Worm (Caenorhabditis elegans) whole organism, L3 larva: ENCODE results near the gene clec-137.

ENCODE experiments used
- R02D3.7 ChIP-seq: fragments of 150-350 bp; optimal IDR thresholded peaks from 2 replicates; lab custom pipeline; 2014; ENCODE audit warnings: missing biosample characterization, missing genetic modification characterization
- aly-2 ChIP-seq: fragments of 150-350 bp; optimal IDR thresholded peaks from 2 replicates; lab custom pipeline; 2014; ENCODE audit warnings: missing biosample characterization, missing genetic modification characterization
- ceh-16 ChIP-seq: sonication (generic microtip); optimal IDR thresholded peaks from 2 replicates; lab custom pipeline; 2017; ENCODE audit warnings: missing biosample characterization, missing genetic modification characterization
- ceh-28 ChIP-seq: fragments of 150-350 bp; optimal IDR thresholded peaks from 2 replicates; lab custom pipeline; 2014; ENCODE audit warnings: missing biosample characterization, missing genetic modification reagents, missing genetic modification characterization
- ceh-82 ChIP-seq: fragments of 150-350 bp; optimal IDR thresholded peaks from 2 replicates; lab custom pipeline; 2014; ENCODE audit warnings: missing biosample characterization, missing genetic modification characterization
- ceh-9 ChIP-seq: sonication (generic microtip); optimal IDR thresholded peaks from 2 replicates; lab custom pipeline; 2018; ENCODE audit warnings: missing biosample characterization, missing genetic modification characterization
- egl-5 ChIP-seq: fragments of 150-350 bp; optimal IDR thresholded peaks from 2 replicates; lab custom pipeline; 2017; ENCODE audit warnings: missing biosample characterization, missing genetic modification reagents, missing genetic modification characterization, inconsistent platforms
- elt-1 ChIP-seq: fragments of 150-350 bp; optimal IDR thresholded peaks from 2 replicates; lab custom pipeline; 2014; ENCODE audit warnings: missing biosample characterization, missing genetic modification characterization
- elt-3 ChIP-seq, 3 experiments: fragments of 150-350 bp in 1 of 3; sonication (generic microtip) in 2 of 3; optimal IDR thresholded peaks; 2 replicates in 2 of 3; 4 replicates in 1 of 3; lab custom pipeline; 2014 to 2017; ENCODE audit warnings: missing biosample characterization in 3 of 3, missing genetic modification characterization in 3 of 3
- fkh-10 ChIP-seq: sonication (generic microtip); optimal IDR thresholded peaks from 2 replicates; lab custom pipeline; 2017; ENCODE audit warnings: missing biosample characterization, missing genetic modification reagents, missing genetic modification characterization
- fkh-2 ChIP-seq: fragments of 150-350 bp; optimal IDR thresholded peaks from 2 replicates; lab custom pipeline; 2014; ENCODE audit warnings: missing biosample characterization, missing genetic modification reagents, missing genetic modification characterization
- fos-1 ChIP-seq: fragments of 150-350 bp; optimal IDR thresholded peaks from 2 replicates; lab custom pipeline; 2014; ENCODE audit warnings: missing biosample characterization, missing genetic modification characterization
- hmg-11 ChIP-seq: sonication (generic microtip); optimal IDR thresholded peaks from 2 replicates; lab custom pipeline; 2016; ENCODE audit warnings: missing genetic modification characterization, missing compliant biosample characterization
- lin-15B ChIP-seq: fragments of 150-350 bp; optimal IDR thresholded peaks from 2 replicates; lab custom pipeline; 2014; ENCODE audit warnings: missing biosample characterization, missing genetic modification characterization
- lin-39 ChIP-seq: fragments of 150-350 bp; optimal IDR thresholded peaks from 2 replicates; lab custom pipeline; 2018; ENCODE audit warnings: missing biosample characterization, missing genetic modification reagents, missing genetic modification characterization
- mdl-1 ChIP-seq: fragments of 150-350 bp; optimal IDR thresholded peaks from 2 replicates; lab custom pipeline; 2014; ENCODE audit warnings: missing biosample characterization, missing genetic modification characterization
- mml-1 ChIP-seq: fragments of 150-350 bp; sonication (generic microtip); optimal IDR thresholded peaks from 3 replicates; lab custom pipeline; 2014; ENCODE audit warnings: missing biosample characterization, missing genetic modification characterization
- nfya-1 ChIP-seq: sonication (generic microtip); optimal IDR thresholded peaks from 2 replicates; lab custom pipeline; 2017; ENCODE audit warnings: missing genetic modification characterization, mild to moderate bottlenecking, missing compliant biosample characterization, antibody characterized with exemption, moderate library complexity; ENCODE audit not compliant: insufficient read depth
- nhr-11 ChIP-seq: fragments of 150-350 bp; optimal IDR thresholded peaks from 2 replicates; lab custom pipeline; 2014; ENCODE audit warnings: missing biosample characterization, missing genetic modification characterization
- nhr-237 ChIP-seq: fragments of 150-350 bp; optimal IDR thresholded peaks from 2 replicates; lab custom pipeline; 2014; ENCODE audit warnings: missing biosample characterization, missing genetic modification characterization
- nhr-28 ChIP-seq: fragments of 150-350 bp; optimal IDR thresholded peaks from 2 replicates; lab custom pipeline; 2014; ENCODE audit warnings: missing biosample characterization, missing genetic modification characterization
- nhr-43 ChIP-seq: sonication (generic microtip); optimal IDR thresholded peaks from 2 replicates; lab custom pipeline; 2016; ENCODE audit warnings: mild to moderate bottlenecking, missing genetic modification characterization, missing compliant biosample characterization; ENCODE audit not compliant: poor library complexity, severe bottlenecking
- nhr-67 ChIP-seq: fragments of 150-350 bp; optimal IDR thresholded peaks from 2 replicates; lab custom pipeline; 2014; ENCODE audit warnings: missing biosample characterization, missing genetic modification characterization
- pha-4 ChIP-seq: fragments of 150-350 bp; optimal IDR thresholded peaks from 2 replicates; lab custom pipeline; 2014; ENCODE audit warnings: missing biosample characterization, missing genetic modification reagents, missing genetic modification characterization
- pqm-1 ChIP-seq: fragments of 150-350 bp; optimal IDR thresholded peaks from 2 replicates; lab custom pipeline; 2017; ENCODE audit warnings: missing biosample characterization, missing genetic modification characterization, inconsistent platforms
- sea-2 ChIP-seq: fragments of 150-350 bp; sonication (generic microtip); optimal IDR thresholded peaks from 4 replicates; lab custom pipeline; 2014; ENCODE audit warnings: missing biosample characterization, missing genetic modification reagents, missing genetic modification characterization
- snpc-4 ChIP-seq: fragments of 150-350 bp; optimal IDR thresholded peaks from 2 replicates; lab custom pipeline; 2014; ENCODE audit warnings: missing biosample characterization, missing genetic modification characterization
- tbx-2 ChIP-seq: sonication (generic microtip); optimal IDR thresholded peaks from 2 replicates; lab custom pipeline; 2016; ENCODE audit warnings: mild to moderate bottlenecking, missing genetic modification characterization, missing compliant biosample characterization
- unc-39 ChIP-seq: sonication (generic microtip); optimal IDR thresholded peaks from 4 replicates; lab custom pipeline; 2017; ENCODE audit warnings: missing biosample characterization, missing genetic modification characterization
- unc-62 ChIP-seq: fragments of 150-350 bp; sonication (generic microtip); optimal IDR thresholded peaks from 4 replicates; lab custom pipeline; 2014; ENCODE audit warnings: missing biosample characterization, missing genetic modification reagents, missing genetic modification characterization
- ztf-4 ChIP-seq: fragments of 150-350 bp; optimal IDR thresholded peaks from 2 replicates; lab custom pipeline; 2014; ENCODE audit warnings: missing biosample characterization, missing genetic modification characterization

Gene clec-137

DNA sequence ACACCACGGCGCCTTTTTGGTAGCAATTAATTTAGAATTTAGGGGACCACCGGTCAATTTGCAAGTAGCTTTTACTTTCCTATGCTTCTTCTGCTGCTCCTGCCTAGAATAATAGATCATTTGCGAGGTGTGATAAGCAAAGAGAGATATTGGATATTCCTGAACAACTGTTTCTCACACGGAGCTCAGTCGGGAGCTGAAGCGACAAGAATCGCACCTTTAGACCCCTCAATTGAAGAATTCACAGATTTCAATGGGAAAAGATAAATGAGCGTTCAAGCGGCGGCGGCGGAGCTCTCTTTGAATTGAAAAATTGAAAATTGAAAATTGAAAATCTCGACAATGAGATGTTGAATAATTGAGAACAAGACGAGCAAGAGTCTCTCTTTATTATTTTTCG lies 45.3 kb downstream of the clec-137 start:
- TF ChIP-seq nhr-11 (tag; lab: Kevin White, UChicago) (no peak), pqm-1 (no peak), snpc-4 (tag; lab: Kevin White, UChicago) (no peak), lin-39 (tag; lab: Kevin White, UChicago) (no peak), sea-2 (GFP tag; lab: Kevin White, UChicago) (no peak), ceh-28 (no peak), ceh-82 (tag; lab: Kevin White, UChicago) (no peak), ztf-4 (tag; lab: Kevin White, UChicago) (no peak), mml-1 (tag; lab: Kevin White, UChicago) (no peak), elt-3 (tag; optimal IDR thresholded peaks at IDR 0.05; lab: Kevin White, UChicago) (no peak), mdl-1 (tag; lab: Kevin White, UChicago) (no peak), nhr-28 (no peak), elt-1 (tag; lab: Kevin White, UChicago) (no peak), nfya-1 (tag; lab: Kevin White, UChicago) (no peak), fkh-2 (tag; lab: Kevin White, UChicago) (no peak), lin-15B (no peak), nhr-237 (tag; lab: Kevin White, UChicago) (no peak)

DNA sequence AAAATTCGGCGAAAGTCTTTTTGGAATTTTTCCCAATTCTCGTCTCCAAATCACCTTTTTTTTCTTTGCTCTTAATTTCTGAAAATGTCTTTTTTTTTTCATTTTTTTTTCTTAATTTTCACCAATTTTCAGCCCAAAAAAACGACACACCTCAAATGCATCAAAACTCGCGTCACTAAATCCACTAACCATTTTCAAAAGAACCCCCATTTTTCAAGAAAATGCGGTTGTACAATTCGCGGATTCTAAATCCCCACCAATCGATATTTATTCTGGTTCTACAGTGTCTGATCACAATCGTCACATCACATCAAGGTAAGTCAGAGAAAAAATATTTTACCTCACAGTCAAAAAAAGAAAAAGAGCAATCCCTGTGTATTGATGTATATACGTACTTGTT lies 46.0 kb downstream of the clec-137 start, which contains the start of gene vab-1:
Gene vab-1 (plus strand): TSS at position 133 of the 400 bp plus-strand sequence.
- no peak for TF ChIP-seq fkh-10
- no peak for TF ChIP-seq elt-1 (tag; lab: Kevin White, UChicago)
- TF ChIP-seq nhr-43 (tag; lab: Kevin White, UChicago) = no peak
- no peak for TF ChIP-seq egl-5 (tag; lab: Kevin White, UChicago)
- no peak for TF ChIP-seq nhr-28
- TF ChIP-seq ztf-4 (tag; lab: Kevin White, UChicago) = no peak
- TF ChIP-seq lin-15B = no peak
- TF ChIP-seq pha-4 (tag; lab: Kevin White, UChicago) = no peak
- no peak for TF ChIP-seq fkh-2 (tag; lab: Kevin White, UChicago)
- no peak for TF ChIP-seq tbx-2 (tag; lab: Kevin White, UChicago)
- TF ChIP-seq ceh-16 (tag; lab: Kevin White, UChicago) = no peak
- TF ChIP-seq fos-1 = no peak
- TF ChIP-seq nhr-67 (tag; lab: Kevin White, UChicago) = no peak
- no peak for TF ChIP-seq unc-62
- no peak for TF ChIP-seq snpc-4 (tag; lab: Kevin White, UChicago)
- TF ChIP-seq unc-39 (tag; lab: Kevin White, UChicago) = no peak
- TF ChIP-seq aly-2 = no peak
- TF ChIP-seq ceh-9 = no peak

DNA sequence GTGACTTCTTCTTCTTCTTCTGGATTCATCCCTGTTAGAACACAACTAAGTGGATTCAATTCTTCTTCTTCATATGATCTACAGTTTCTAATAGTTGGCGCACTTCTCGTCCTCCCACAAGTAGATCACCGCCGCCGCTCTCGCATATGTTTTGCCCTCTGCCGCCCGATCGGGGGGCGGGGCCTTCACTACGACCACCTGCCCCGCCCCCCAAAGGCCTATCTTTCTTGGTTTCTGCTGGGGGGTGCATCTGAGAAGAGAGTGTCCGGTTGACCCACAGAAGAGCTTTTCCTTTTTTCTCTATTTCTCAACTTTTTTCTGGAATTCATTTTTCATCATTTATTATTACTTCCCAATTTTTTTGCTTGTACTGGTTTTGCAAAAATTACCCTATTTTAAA lies 46.8 kb downstream of the clec-137 start:
- TF ChIP-seq ceh-16 (tag; lab: Kevin White, UChicago) = no peak
- no peak for TF ChIP-seq unc-62
- no peak for TF ChIP-seq fos-1
- peak; percentile 8 for TF ChIP-seq nfya-1 (tag; lab: Kevin White, UChicago)
- TF ChIP-seq R02D3.7 = no peak
- TF ChIP-seq egl-5 (tag; lab: Kevin White, UChicago) = no peak
- peak; percentile 18 for TF ChIP-seq lin-39 (tag; lab: Kevin White, UChicago)
- peak; percentile 60 for TF ChIP-seq hmg-11
- no peak for TF ChIP-seq pha-4 (tag; lab: Kevin White, UChicago)
